Worm (Caenorhabditis elegans) whole organism, L4 larva: ENCODE data around the gene F33G12.7.

Source experiments
- F10B5.3 ChIP-seq: sonication (generic microtip); optimal IDR thresholded peaks from 2 replicates; lab custom pipeline; 2016; ENCODE audit warnings: mild to moderate bottlenecking, missing genetic modification characterization, missing compliant biosample characterization
- R02D3.7 ChIP-seq: fragments of 150-350 bp; sonication (generic microtip); optimal IDR thresholded peaks from 3 replicates; lab custom pipeline; 2014; ENCODE audit warnings: missing biosample characterization, missing genetic modification characterization
- T26A8.4 ChIP-seq: fragments of 200-800 bp; sonication (Bioruptor generic); IDR thresholded peaks from 2 replicates; pipeline ENCODE4 v1.3.6; 2022; ENCODE audit warnings: missing genetic modification characterization, missing compliant biosample characterization
- Y5F2A.4 ChIP-seq: fragments of 200-800 bp; sonication (Bioruptor generic); optimal IDR thresholded peaks from 2 replicates; lab custom pipeline; 2018; ENCODE audit warnings: mild to moderate bottlenecking, missing genetic modification characterization, missing compliant biosample characterization
- ZK546.5 ChIP-seq, 2 experiments: sonication (generic microtip); optimal IDR thresholded peaks; 2 replicates each; lab custom pipeline; 2017; ENCODE audit warnings: missing biosample characterization in 2 of 2, missing genetic modification characterization in 2 of 2
- aha-1 ChIP-seq: fragments of 150-350 bp; peaks from one replicate; lab custom pipeline; 2014; ENCODE audit warnings: missing biosample characterization, missing genetic modification characterization
- aly-2 ChIP-seq: sonication (generic microtip); optimal IDR thresholded peaks from 2 replicates; lab custom pipeline; 2018; ENCODE audit warnings: missing biosample characterization, missing genetic modification characterization
- ama-1 ChIP-seq: fragments of 150-350 bp; optimal IDR thresholded peaks from 2 replicates; lab custom pipeline; 2014; ENCODE audit warnings: inconsistent platforms, mixed read lengths
- ceh-28 ChIP-seq: fragments of 150-350 bp; optimal IDR thresholded peaks from 2 replicates; lab custom pipeline; 2014; ENCODE audit warnings: missing biosample characterization, missing genetic modification reagents, missing genetic modification characterization
- ceh-44 ChIP-seq: fragments of 200-800 bp; sonication (Bioruptor generic); IDR thresholded peaks from 2 replicates; pipeline ENCODE4 v1.3.6; 2022; ENCODE audit warnings: missing genetic modification reagents, missing genetic modification characterization, missing compliant biosample characterization
- ceh-82 ChIP-seq: sonication (generic microtip); optimal IDR thresholded peaks from 2 replicates; lab custom pipeline; 2017; ENCODE audit warnings: missing biosample characterization, missing genetic modification characterization
- ces-1 ChIP-seq: fragments of 150-350 bp; sonication (generic microtip); optimal IDR thresholded peaks from 4 replicates; lab custom pipeline; 2014; ENCODE audit warnings: missing biosample characterization, missing genetic modification reagents, missing genetic modification characterization
- ctbp-1 ChIP-seq: fragments of 200-800 bp; sonication (Bioruptor generic); IDR thresholded peaks from 2 replicates; pipeline ENCODE4 v1.3.6; 2022; ENCODE audit warnings: missing genetic modification reagents, missing genetic modification characterization, missing compliant biosample characterization
- dmd-6 ChIP-seq: fragments of 200-800 bp; sonication (Bioruptor generic); IDR thresholded peaks from 2 replicates; pipeline ENCODE4 v1.3.6; 2022; ENCODE audit warnings: missing genetic modification reagents, missing genetic modification characterization, missing compliant biosample characterization
- duxl-1 ChIP-seq: sonication (generic microtip); optimal IDR thresholded peaks from 2 replicates; lab custom pipeline; 2016; ENCODE audit warnings: mild to moderate bottlenecking, missing genetic modification characterization, moderate library complexity, missing compliant biosample characterization; ENCODE audit not compliant: poor library complexity
- dve-1 ChIP-seq: sonication (generic microtip); optimal IDR thresholded peaks from 2 replicates; lab custom pipeline; 2017; ENCODE audit warnings: antibody characterized with exemption, mild to moderate bottlenecking, missing genetic modification characterization, missing compliant biosample characterization; ENCODE audit not compliant: insufficient read depth
- hlh-11 ChIP-seq: fragments of 200-800 bp; sonication (Bioruptor generic); optimal IDR thresholded peaks from 2 replicates; lab custom pipeline; 2018; ENCODE audit warnings: mild to moderate bottlenecking, missing genetic modification characterization, missing compliant biosample characterization
- hlh-30 ChIP-seq: sonication (generic microtip); optimal IDR thresholded peaks from 2 replicates; lab custom pipeline; 2017; ENCODE audit warnings: antibody characterized with exemption, mild to moderate bottlenecking, missing genetic modification characterization, missing compliant biosample characterization; ENCODE audit not compliant: insufficient read depth
- lim-7 ChIP-seq: fragments of 200-800 bp; sonication (Bioruptor generic); IDR thresholded peaks from 2 replicates; pipeline ENCODE4 v1.3.6; 2022; ENCODE audit warnings: missing genetic modification characterization, missing compliant biosample characterization
- lir-3 ChIP-seq: sonication (generic microtip); optimal IDR thresholded peaks from 2 replicates; lab custom pipeline; 2016; ENCODE audit warnings: mild to moderate bottlenecking, missing genetic modification characterization, missing compliant biosample characterization
- lsy-2 ChIP-seq, 2 experiments: fragments of 150-350 bp in 1 of 2; sonication (generic microtip) in 1 of 2; optimal IDR thresholded peaks; 2 replicates each; lab custom pipeline; 2014 to 2017; ENCODE audit warnings: missing biosample characterization in 2 of 2, missing genetic modification characterization in 2 of 2
- mdl-1 ChIP-seq, 2 experiments: fragments of 150-350 bp in 1 of 2; sonication (generic microtip) in 1 of 2; optimal IDR thresholded peaks; 2 replicates each; lab custom pipeline; 2014 to 2017; ENCODE audit warnings: missing biosample characterization in 2 of 2, missing genetic modification characterization in 2 of 2
- mdt-29 ChIP-seq: fragments of 200-800 bp; sonication (Bioruptor generic); IDR thresholded peaks from 2 replicates; pipeline ENCODE4 v1.3.6; 2022; ENCODE audit warnings: missing genetic modification reagents, missing genetic modification characterization, missing compliant biosample characterization
- mes-2 ChIP-seq: sonication (generic microtip); optimal IDR thresholded peaks from 2 replicates; lab custom pipeline; 2016; ENCODE audit warnings: missing genotype, mild to moderate bottlenecking, missing genetic modification characterization, missing compliant biosample characterization; ENCODE audit not compliant: poor library complexity, severe bottlenecking
- mxl-3 ChIP-seq: fragments of 200-800 bp; sonication (Bioruptor generic); optimal IDR thresholded peaks from 2 replicates; lab custom pipeline; 2018; ENCODE audit warnings: mild to moderate bottlenecking, missing genetic modification characterization, missing compliant biosample characterization
- nhr-10 ChIP-seq: fragments of 150-350 bp; optimal IDR thresholded peaks from 2 replicates; lab custom pipeline; 2014; ENCODE audit warnings: missing biosample characterization, missing genetic modification characterization
- nhr-11 ChIP-seq: fragments of 150-350 bp; optimal IDR thresholded peaks from 2 replicates; lab custom pipeline; 2014; ENCODE audit warnings: missing biosample characterization, missing genetic modification characterization
- nhr-111 ChIP-seq: fragments of 200-800 bp; sonication (Bioruptor generic); optimal IDR thresholded peaks from 2 replicates; lab custom pipeline; 2018; ENCODE audit warnings: mild to moderate bottlenecking, missing genetic modification characterization, missing compliant biosample characterization
- nhr-25 ChIP-seq: sonication (generic microtip); optimal IDR thresholded peaks from 2 replicates; lab custom pipeline; 2017; ENCODE audit warnings: missing genetic modification characterization, mild to moderate bottlenecking, missing compliant biosample characterization, antibody characterized with exemption, moderate library complexity, borderline replicate concordance; ENCODE audit not compliant: insufficient read depth
- nhr-28 ChIP-seq: fragments of 150-350 bp; optimal IDR thresholded peaks from 2 replicates; lab custom pipeline; 2014; ENCODE audit warnings: missing biosample characterization, missing genetic modification characterization
- nhr-6 ChIP-seq: fragments of 150-350 bp; optimal IDR thresholded peaks from 2 replicates; lab custom pipeline; 2014; ENCODE audit warnings: missing biosample characterization, missing genetic modification characterization
- nhr-76 ChIP-seq: fragments of 150-350 bp; optimal IDR thresholded peaks from 2 replicates; lab custom pipeline; 2014; ENCODE audit warnings: missing biosample characterization, missing genetic modification characterization
- nhr-77 ChIP-seq: fragments of 150-350 bp; optimal IDR thresholded peaks from 2 replicates; lab custom pipeline; 2014; ENCODE audit warnings: missing biosample characterization, missing genetic modification characterization
- pha-4 ChIP-seq, 2 experiments: fragments of 150-350 bp in 1 of 2; fragments of 200-800 bp in 1 of 2; sonication (Bioruptor generic) in 1 of 2; IDR thresholded peaks in 1 of 2; optimal IDR thresholded peaks in 1 of 2; 2 replicates each; pipeline versions ENCODE4 v1.3.6 to Lab custom; 2014 to 2022; ENCODE audit warnings: missing genetic modification characterization in 2 of 2, missing genetic modification reagents in 2 of 2, missing biosample characterization in 1 of 2, missing compliant biosample characterization in 1 of 2
- set-16 ChIP-seq: fragments of 200-800 bp; sonication (Bioruptor generic); IDR thresholded peaks from 2 replicates; pipeline ENCODE4 v1.3.6; 2022; ENCODE audit warnings: missing genetic modification reagents, missing genetic modification characterization, missing compliant biosample characterization
- snpc-1.2 ChIP-seq: fragments of 200-800 bp; sonication (Bioruptor generic); IDR thresholded peaks from 2 replicates; pipeline ENCODE4 v1.3.6; 2022; ENCODE audit warnings: missing genetic modification reagents, missing genetic modification characterization, missing compliant biosample characterization
- spr-3 ChIP-seq: fragments of 200-800 bp; sonication (Bioruptor generic); optimal IDR thresholded peaks from 2 replicates; lab custom pipeline; 2018; ENCODE audit warnings: mild to moderate bottlenecking, missing genetic modification characterization, missing compliant biosample characterization
- zag-1 ChIP-seq: fragments of 150-350 bp; optimal IDR thresholded peaks from 2 replicates; lab custom pipeline; 2014; ENCODE audit warnings: missing biosample characterization, missing genetic modification characterization
- zfp-3 ChIP-seq: fragments of 200-800 bp; sonication (Bioruptor generic); conservative IDR thresholded peaks from 2 replicates; pipeline ENCODE4 v1.3.6; 2022; ENCODE audit warnings: missing genetic modification reagents, missing genetic modification characterization, missing compliant biosample characterization
- ztf-7 ChIP-seq: fragments of 150-350 bp; optimal IDR thresholded peaks from 2 replicates; lab custom pipeline; 2014; ENCODE audit warnings: missing biosample characterization, missing genetic modification characterization

Gene F33G12.7

DNA sequence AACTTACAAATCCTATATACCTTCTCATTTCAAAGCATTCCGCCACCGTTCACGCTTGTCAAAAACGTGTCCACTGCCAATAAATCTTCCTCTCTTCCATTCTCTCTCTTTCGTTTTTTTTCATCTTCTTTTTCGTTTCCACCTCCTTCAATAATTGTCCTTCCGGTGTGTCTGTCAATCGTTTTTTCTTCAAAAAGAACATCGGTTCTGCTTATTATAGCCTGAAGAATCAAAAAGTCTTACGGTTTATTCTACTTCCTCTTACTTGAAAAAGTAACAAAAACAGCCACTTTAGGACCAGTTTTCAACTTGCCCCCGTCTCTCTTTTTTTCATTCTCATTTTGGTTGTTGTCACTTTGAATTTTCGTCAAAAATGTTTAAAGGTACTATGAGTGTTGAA lies 8.8 kb upstream of the F33G12.7 start (continued):
- no peak for TF ChIP-seq ZK546.5 (tag; optimal IDR thresholded peaks at IDR 0.05; lab: Kevin White, UChicago)
- TF ChIP-seq zag-1 (tag; lab: Kevin White, UChicago), result no peak
- peak in 1 of 2 experiments; percentile 22 for TF ChIP-seq lsy-2 (tag; optimal IDR thresholded peaks at IDR 0.05; lab: Kevin White, UChicago)
- no peak for TF ChIP-seq pha-4 (GFP tag; IDR thresholded peaks at IDR 0.05; lab: Robert Waterston, UW)
- TF ChIP-seq pha-4 (tag; optimal IDR thresholded peaks at IDR 0.05; lab: Kevin White, UChicago), result no peak
- TF ChIP-seq F10B5.3, result no peak
- TF ChIP-seq ceh-28 (tag; lab: Kevin White, UChicago), result no peak
- no peak for TF ChIP-seq ces-1
- TF ChIP-seq mdl-1 (tag; optimal IDR thresholded peaks at IDR 0.05; lab: Kevin White, UChicago), result peak in 1 of 2 experiments; percentile 35
- TF ChIP-seq mxl-3, result peak; percentile 56
- no peak for TF ChIP-seq lim-7 (GFP tag; lab: Robert Waterston, UW)

DNA sequence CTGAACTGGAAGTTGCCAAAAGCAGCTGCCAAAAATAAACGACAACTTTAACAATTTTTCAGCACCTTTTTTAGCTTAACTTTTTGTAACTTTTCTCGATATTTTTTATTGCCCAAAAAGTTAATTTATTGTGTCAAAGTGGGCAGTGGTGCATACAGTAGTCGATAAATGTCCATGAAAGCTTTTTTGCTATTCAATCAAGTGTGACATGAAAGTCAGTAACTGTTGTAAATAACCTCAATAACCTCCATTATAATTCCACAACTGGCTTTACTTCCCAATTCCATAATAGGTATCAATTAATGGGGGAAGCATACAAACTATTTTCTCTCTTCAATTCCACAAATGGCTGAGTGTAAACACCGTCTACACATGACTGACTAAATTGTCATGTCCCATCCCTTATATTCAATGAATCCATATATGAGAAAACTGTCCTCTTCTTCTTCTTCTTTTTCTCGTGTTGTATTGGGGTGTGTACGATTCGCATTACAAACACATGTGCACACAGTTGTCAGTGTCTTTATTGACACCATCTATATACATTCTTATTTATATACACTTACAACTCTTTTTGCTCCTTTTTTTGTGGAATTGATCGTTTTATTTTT lies 7.8 kb upstream of the F33G12.7 start:
- no peak for TF ChIP-seq R02D3.7
- TF ChIP-seq mdl-1 (tag; optimal IDR thresholded peaks at IDR 0.05; lab: Kevin White, UChicago), result peak in 1 of 2 experiments; percentile 7
- TF ChIP-seq hlh-30 (tag; lab: Kevin White, UChicago), result peak; percentile 60
- peak; percentile 20 for TF ChIP-seq dve-1 (tag; lab: Kevin White, UChicago)
- peak; percentile 92 for TF ChIP-seq aha-1 (tag; lab: Kevin White, UChicago)

DNA sequence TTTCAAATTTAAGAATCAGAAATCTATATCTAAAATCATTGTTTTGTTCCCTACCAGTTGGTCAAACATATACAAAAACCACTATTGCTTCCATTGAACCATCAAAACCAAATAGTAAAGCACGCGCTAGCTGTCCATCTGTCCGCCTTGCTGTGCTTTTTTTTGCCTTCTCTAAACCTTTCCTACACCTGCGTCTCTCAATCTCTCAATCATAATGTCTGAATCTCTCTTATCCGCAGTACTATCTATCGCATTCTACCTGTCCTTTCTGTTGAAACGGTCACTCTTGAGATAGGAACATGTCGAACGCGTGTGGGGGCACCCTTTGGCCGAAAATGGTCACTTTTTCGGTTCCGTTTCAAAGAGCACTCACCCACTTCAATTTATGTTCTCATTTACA lies 6.8 kb upstream of the F33G12.7 start:
- TF ChIP-seq dmd-6 (GFP tag; lab: Robert Waterston, UW) (peak; percentile 14; the same call in 1 of the 2 replicates), nhr-10 (tag; lab: Kevin White, UChicago) (no peak), mxl-3 (peak; percentile 90), aha-1 (tag; lab: Kevin White, UChicago) (peak; percentile 70), lsy-2 (tag; optimal IDR thresholded peaks at IDR 0.05; lab: Kevin White, UChicago) (peak in 1 of 2 experiments; percentile 40), nhr-25 (tag; lab: Kevin White, UChicago) (peak; percentile 33), nhr-6 (peak; percentile 74), snpc-1.2 (GFP tag; lab: Robert Waterston, UW) (no peak), hlh-30 (tag; lab: Kevin White, UChicago) (peak; percentile 65), mdl-1 (tag; optimal IDR thresholded peaks at IDR 0.05; lab: Kevin White, UChicago) (peak; percentile 34 to 63), hlh-11 (tag; lab: Kevin White, UChicago) (peak; percentile 64), dve-1 (tag; lab: Kevin White, UChicago) (peak; percentile 2), ceh-82 (tag; lab: Kevin White, UChicago) (no peak), mes-2 (tag; lab: Kevin White, UChicago) (peak; percentile 4), nhr-28 (tag; lab: Kevin White, UChicago) (peak; percentile 54)

DNA sequence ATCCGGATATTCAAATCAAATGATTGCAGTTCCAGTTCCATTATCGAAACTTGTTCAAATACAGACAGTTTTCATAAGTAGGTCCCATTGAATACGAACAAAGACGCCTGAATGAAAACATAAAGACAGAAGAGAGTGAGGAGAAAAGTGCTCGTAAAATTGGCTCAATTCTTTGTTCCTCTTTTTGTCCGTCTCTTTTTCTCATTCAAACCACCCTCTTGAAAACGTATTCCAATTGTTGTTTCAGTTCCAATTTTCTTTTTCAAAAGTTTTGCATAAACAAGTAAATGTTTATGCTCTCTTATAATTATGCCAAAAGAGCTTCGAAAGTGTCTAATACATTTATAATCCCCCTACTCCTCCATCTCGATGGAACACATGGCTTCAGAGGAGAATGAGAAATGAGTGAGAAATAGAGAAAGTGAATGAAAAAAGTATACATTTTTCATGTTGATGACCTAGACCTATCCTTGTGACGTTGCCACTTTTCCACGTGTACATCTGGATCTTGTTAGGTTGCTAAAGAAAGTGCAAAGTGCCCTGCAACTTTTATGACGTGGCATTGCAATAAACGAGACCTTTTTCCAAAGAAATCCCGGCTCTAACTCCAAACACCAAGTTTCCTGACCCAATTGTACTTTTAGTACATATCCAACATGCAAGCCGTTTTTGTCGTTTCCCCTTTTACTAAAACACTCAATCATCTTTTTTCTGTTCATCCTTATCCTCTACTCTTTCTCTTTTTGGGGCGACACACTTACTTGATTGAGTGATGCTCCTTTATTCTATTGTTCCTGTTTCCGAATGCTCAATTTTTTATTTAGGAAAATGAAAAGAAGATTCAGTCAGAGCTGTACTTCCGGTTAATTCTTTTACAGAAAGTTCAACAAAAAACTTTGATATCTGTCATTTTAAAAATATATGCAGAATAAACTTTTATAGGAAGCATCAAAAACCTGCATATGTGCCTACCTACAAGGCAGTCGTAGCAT lies 6.0 kb upstream of the F33G12.7 start:
- no peak for TF ChIP-seq aly-2 (tag; lab: Kevin White, UChicago)
- no peak for TF ChIP-seq ama-1 (lab: Kevin White, UChicago)
- TF ChIP-seq mdt-29, result no peak
- TF ChIP-seq ztf-7 (tag; lab: Kevin White, UChicago), result no peak
- no peak for TF ChIP-seq nhr-77
- no peak for TF ChIP-seq zfp-3 (GFP tag; lab: Robert Waterston, UW)
- no peak for TF ChIP-seq set-16
- TF ChIP-seq nhr-11 (tag; lab: Kevin White, UChicago), result no peak
- TF ChIP-seq nhr-111 (GFP tag; lab: Kevin White, UChicago), result no peak
- no peak for TF ChIP-seq lim-7 (GFP tag; lab: Robert Waterston, UW)
- TF ChIP-seq spr-3 (GFP tag; lab: Kevin White, UChicago), result no peak
- peak; percentile 51 for TF ChIP-seq hlh-30 (tag; lab: Kevin White, UChicago)
- TF ChIP-seq lir-3 (tag; lab: Kevin White, UChicago), result no peak
- TF ChIP-seq mxl-3, result no peak
- no peak for TF ChIP-seq T26A8.4
- TF ChIP-seq ces-1, result peak; percentile 57
- TF ChIP-seq ceh-44 (GFP tag; lab: Robert Waterston, UW), result no peak
- TF ChIP-seq ctbp-1 (GFP tag; lab: Robert Waterston, UW), result no peak
- TF ChIP-seq Y5F2A.4 (GFP tag; lab: Kevin White, UChicago), result no peak
- no peak for TF ChIP-seq F10B5.3
- TF ChIP-seq duxl-1, result no peak
- no peak for TF ChIP-seq nhr-76 (tag; lab: Kevin White, UChicago)
